Fruit fly (Drosophila melanogaster): ENCODE results near the gene CG34148.

The CG34148 gene

DNA sequence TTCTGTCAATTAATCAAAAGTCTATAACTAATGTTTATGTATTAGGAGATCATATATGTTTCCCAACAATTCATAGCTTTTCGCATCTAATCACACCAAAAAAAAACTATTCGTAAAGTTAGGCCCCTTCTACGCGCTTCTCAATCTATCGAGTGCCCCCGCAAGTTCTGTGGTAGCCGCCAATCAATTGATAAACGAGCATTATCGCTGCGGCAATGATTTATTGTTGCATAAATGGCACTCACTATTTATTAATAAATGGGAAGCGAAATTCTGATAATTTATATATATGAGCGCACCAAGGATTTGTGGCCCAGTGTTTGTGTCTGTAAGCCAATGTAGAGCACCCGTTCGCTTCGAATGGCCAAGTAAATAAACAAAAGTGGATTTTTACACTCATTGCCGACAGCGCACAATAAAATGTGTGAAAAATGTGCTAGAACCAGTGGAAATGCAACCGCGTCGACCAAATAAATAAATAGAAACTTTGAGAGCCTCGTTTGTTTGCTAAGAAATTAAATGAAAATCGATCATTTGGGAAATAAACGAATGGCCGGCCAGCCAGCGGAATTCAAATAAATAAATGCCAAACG is 7.0 kb downstream of the CG34148 start:
- TF ChIP-seq CG17801 (GFP tag; optimal IDR thresholded peaks at IDR 0.05; ENCODE audit: partially characterized antibody) = no peak

DNA sequence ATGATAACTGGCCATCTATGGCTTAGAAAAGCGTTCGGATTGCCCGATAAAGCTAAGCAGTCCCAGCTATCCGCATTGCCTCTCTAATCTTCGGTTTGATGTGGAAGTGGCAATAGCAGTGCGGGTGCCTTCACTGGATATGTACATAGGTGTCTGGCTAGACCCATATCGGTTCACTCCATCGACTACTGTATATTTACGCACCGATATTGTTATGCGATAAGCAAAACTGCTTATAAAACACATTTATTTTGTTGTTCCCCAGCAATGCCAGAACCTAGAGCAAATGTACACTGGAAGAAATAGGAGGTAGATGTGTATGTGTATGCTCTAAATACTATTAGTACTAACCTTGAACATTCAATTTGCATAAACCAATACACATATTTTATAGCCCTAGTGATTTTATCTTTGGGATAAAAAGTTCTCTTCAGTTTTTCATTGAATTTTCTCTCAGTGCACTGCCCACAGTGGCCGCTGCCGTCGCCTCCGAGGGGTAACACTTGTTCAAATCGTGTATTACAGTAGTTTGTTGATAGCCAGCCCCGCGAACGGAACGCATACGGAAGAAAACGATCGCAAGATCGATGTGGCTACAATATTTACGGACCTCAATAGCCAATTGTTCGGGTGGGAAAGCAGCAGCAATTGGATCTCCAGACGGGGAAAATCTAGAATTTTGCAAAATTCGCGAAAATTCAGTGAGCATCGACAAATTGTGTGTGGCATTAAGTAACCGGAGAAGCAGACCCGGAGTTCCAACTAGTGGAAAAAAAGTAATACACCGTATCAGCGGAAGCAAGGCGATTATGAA is 8.1 kb downstream of the CG34148 start, which contains the start of gene CG31431:
Gene CG31431, plus strand, starts transcription at position 524 of the 814 bp plus-strand sequence.
- peak; percentile 97 for TF ChIP-seq CG17801 (GFP tag; optimal IDR thresholded peaks at IDR 0.05; ENCODE audit: partially characterized antibody)

DNA sequence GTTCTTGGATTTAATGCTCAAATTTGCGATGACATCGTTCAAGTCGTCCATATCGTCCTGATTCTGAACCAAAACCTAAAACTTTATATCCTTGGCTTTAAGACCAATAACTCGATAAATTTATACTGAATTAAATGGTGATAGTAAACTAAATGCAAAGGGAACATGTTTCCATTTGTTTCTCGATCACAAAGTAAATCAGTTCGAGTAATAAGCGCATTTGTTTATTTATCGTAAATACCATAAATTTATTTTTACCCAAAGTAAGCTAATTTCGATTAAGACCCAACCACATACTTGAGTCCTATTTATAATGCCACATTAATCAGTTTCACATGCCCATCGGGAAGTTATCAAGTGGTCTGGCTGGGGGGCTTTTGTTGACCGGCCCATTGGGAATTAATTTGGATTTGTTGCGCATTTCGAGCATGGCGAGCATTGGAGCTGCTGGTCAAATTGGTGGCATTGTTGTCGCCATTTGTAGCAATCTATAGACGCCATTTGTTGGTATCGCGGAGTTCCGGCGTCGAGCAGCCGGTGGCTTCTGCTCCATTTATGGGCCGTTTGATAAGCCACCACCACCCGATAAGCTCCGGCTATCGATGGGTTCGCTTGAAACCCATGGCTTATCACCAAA is 8.9 kb downstream of the CG34148 start, which contains the start of gene CG31174:
Gene CG31174, minus strand, starts transcription at position 51 of the 637 bp plus-strand sequence.
- no peak for TF ChIP-seq CG17801 (GFP tag; optimal IDR thresholded peaks at IDR 0.05; ENCODE audit: partially characterized antibody)

DNA sequence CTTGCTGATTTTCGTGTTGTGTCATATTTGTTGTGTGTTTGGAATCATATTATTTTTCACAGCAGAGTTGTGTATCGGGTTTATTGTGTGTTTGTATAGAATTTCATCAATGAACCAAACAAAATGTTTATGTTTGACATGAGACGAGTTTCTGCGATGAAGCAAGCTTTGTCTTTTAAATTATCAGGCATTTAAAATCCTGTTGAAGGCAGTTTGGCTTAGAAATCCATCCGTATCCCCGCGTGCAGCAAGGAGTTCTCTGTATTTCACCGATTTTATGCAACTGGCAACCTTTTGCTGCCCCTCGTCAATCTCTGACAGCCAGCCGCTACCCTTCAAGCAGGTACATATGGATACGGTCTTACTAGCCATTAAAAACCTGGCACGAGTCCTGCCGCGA is 10.7 kb downstream of the CG34148 start, which contains the start of the genes CG6569 and Cby:
Gene CG6569, minus strand, starts transcription at position 101 of the 400 bp plus-strand sequence.
Gene Cby, plus strand, starts transcription at position 185 of the 400 bp plus-strand sequence.
- TF ChIP-seq CG17801 (GFP tag; optimal IDR thresholded peaks at IDR 0.05; ENCODE audit: partially characterized antibody) = no peak

DNA sequence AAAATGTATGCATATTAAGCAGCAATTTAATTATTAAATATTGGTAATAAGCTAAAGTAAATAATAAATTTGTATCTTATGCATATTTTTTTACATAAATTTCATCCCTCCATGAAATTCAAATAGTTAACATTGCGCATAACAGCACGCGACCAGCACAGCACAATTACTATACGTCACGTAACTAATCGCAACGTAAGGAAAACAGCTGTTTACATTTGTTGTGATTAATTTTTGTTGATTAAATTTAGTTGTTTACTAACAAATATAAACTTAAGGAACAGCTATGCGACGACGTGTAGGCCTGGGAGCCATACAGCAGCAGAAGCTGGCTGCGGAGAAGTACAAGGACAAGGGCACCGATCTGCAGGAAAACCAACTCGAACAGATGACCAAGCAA is 13.5 kb downstream of the CG34148 start, which contains the start of gene lsn:
Gene lsn, plus strand, starts transcription at position 177 of the 400 bp plus-strand sequence.
- no peak for TF ChIP-seq CG17801 (GFP tag; optimal IDR thresholded peaks at IDR 0.05; ENCODE audit: partially characterized antibody)

DNA sequence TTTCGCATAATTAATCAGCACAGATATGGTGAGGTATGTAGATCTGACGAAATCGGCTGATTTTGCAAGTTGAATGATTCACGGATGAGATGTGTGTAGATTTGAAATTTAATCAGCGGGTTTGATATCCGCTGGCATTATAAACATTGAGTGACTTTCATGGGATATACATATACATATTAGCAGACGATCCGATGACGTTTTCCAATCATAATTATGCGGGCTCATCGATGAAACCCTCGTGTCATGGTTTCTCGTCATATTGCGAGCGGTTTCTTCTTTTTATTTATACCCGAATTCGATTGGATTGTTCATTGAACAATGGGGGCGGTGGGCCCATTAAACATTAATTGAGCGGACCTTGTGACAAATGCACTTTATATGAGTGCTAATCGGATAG is 14.0 kb downstream of the CG34148 start:
- TF ChIP-seq CG17801 (GFP tag; optimal IDR thresholded peaks at IDR 0.05; ENCODE audit: partially characterized antibody) = no peak

DNA sequence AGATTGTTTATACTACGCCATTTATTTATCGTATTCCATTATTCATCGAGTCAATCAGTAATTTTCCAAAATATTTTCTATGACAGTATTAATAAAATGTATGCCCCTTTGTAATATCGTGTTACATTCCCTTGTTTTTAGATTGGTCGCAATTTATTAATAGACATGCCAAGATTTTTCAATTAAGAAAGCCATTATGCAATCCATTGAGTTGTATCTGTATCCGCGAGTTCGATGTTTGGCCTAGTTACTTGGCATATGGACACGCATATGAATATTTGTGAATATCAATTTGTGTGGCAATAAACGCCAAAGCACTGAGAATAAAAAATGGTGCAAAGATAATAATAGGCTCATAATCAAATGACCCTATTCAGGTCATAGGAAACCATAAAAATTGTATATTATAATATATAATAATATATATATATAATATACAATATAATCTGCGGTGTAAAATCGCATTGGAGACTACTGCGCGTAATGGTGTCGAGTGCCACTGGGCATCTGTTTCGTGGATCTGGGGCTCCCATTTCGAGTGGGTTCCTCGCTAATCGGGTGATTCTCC is 14.6 kb downstream of the CG34148 start:
- no peak for TF ChIP-seq CG17801 (GFP tag; optimal IDR thresholded peaks at IDR 0.05; ENCODE audit: partially characterized antibody)

DNA sequence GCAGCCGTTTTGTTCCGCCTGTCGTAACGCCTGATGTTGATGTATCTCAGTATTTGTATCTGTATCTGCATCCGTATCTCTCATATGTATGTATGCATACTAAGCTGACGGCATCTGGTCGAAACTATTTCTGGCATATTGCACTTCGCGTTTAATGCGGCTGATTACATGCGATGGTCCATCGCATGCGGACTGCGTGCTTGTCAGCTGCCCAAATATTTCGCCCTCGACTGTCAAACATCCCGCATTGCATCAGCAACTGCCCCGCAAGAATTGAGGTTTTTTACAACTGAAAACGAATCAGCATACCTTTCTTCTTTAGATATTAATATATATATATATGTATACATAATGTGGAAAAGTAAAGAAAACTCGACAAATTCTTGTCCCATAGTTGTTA is 15.6 kb downstream of the CG34148 start:
- no peak for TF ChIP-seq CG17801 (GFP tag; optimal IDR thresholded peaks at IDR 0.05; ENCODE audit: partially characterized antibody)

DNA sequence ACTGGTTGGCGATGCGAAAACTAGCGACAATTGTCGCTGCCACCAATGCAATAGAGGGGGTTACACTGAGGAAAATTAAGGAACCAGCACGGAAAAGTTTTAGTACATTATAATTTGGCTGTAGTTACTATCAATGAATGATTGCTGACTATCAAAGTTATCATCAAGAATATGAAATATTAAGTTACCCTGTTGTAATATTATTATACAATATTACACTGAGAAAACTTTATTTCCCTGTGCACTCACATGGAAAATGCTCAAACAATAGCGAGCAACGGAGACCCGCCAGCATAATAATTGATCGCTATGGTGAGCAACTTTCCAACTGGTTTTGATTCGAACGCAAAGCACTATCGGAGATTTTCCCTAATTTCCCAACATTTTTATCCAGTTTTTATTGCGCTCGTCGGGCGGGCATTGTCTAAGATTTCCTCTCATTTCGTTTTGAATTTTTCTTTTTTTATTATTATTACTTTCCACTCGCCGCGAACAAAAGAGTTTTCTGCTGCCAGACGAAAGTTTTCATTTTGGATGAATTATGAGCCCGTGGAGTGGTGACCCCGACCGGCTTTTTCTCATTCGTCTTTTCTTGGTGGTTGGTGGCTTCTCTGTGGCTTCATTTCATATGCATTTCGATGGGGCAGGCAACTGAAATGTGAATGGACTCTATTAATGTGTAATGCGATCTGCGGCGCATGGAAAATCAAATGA is 16.2 kb downstream of the CG34148 start:
- TF ChIP-seq CG17801 (GFP tag; optimal IDR thresholded peaks at IDR 0.05; ENCODE audit: partially characterized antibody) = no peak

DNA sequence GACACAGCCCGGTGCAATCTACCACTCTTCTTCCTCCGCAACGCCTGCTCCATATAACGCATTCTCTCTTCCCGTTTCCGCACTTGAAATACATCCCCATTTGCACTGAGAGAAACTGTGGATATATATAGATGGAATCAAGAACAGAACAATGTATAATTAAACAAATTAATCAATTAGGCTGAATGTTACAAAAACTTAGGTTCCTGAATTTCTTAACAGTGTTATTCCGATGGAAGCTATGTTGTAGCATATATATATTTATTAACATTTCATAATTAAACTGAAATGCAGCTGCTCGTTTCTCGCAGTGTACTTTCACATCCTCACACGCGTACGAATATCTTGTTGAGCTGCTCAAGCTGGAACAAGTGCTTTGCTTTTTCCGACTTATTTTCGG is 19.0 kb downstream of the CG34148 start:
- TF ChIP-seq CG17801 (GFP tag; optimal IDR thresholded peaks at IDR 0.05; ENCODE audit: partially characterized antibody) = no peak

DNA sequence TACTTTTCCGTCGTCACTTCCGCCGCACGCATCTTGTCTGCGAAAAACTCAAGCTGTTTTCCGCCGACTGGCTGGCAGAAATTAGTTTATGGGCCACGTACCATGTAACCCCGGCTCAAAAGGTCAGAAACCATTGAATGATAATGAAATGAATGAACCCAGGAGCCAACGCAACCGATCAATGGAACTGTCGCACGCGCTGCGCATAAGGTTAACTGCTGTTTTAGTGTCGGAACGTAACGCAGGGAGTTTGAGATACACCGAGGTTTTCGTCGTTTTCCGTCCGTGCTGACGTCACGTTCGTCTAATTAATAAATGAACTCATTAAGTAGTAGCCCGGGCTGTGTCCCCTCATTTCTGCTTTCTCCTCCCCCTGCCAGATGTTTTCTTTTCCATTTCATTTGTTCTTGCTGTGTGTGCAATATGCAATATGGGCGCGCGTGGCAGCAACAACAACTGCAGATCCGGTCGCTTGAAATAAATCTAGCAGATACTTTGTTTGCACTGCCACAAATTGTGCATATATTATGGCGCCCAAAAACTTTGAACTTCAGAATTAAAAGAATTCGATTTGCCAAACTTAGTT is 20.1 kb downstream of the CG34148 start:
- TF ChIP-seq CG17801 (GFP tag; optimal IDR thresholded peaks at IDR 0.05; ENCODE audit: partially characterized antibody) = no peak

DNA sequence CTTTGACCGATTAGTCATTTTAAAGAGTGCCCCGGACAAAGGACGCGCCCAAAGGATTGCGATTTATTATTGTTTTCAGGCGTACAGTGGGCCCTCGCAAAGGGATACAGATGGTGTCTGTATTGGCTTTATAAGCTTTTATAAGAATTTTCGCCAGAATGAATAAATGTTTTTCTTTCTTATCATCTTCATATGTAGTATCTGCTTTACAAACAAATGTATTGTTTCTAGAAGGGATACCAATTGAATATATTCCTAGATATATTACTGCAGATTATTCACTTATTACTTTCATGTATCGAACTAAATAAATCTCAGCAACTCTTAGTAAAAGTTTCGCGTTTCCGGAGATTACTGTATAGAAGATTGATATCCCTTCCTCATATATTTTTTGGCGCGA is 21.0 kb downstream of the CG34148 start:
- TF ChIP-seq CG17801 (GFP tag; optimal IDR thresholded peaks at IDR 0.05; ENCODE audit: partially characterized antibody) = no peak

DNA sequence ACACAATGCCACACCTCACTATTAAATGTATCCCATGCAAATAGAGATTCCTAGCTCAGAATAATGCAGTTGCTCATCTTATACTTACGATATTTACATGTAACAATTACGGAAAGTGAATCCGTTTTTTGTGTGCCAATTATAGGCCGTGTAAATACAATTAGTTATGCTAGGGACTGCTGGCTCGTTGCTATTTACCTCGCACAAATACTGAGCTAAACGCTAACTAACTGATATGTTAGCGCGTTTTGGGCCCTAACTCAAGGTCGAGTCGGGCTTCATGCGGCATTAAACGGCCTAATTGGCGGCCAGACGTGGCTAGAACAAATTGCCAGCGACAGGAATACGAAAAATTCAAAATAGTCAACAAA is 21.6 kb downstream of the CG34148 start:
- TF ChIP-seq CG17801 (GFP tag; optimal IDR thresholded peaks at IDR 0.05; ENCODE audit: partially characterized antibody) = no peak

DNA sequence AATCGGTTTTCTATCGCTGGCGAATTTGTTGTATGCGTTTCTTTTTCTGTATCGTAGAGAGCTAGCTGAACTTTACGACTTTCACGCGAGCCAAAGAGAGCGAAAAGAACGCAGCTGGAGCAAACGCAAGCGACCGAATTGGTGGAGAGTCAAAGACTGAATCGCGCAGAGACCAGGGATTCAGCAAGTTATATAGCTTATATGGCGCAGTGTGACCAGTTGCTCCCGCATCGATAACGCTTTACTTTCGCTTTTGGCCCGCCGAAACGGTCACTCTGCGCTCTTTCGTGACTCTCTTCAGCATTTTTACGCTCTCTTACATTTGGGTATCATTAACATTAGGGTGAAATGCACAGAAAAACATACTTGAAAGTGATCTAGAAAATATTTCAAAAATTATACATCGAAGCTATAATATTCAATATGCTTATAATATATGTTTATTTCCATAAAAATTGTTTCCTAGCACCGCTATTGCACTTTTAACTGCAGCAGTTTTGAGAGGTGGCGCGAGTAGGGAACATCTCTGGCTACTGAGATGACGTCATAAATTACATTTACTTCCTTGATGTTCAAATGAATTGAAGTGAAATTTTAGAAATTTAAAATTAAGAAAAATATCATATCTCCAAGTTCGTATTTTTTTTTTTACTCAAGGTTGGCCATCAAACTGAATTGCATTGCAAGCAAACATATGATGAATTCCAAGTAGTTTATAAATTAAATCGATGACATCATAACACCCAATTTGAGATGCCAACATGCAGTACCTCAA is 22.2 kb downstream of the CG34148 start, which contains the start of gene glec:
Gene glec, minus strand, starts transcription at position 169 of the 775 bp plus-strand sequence.
- peak; percentile 3 for TF ChIP-seq CG17801 (GFP tag; optimal IDR thresholded peaks at IDR 0.05; ENCODE audit: partially characterized antibody)
